Worm (Caenorhabditis elegans): ENCODE measurements around the gene F56D2.2.

- no peak for TF ChIP-seq ceh-100 (GFP tag; IDR thresholded peaks at IDR 0.05)
- peak; percentile 35 for TF ChIP-seq ZK185.1 (tag; optimal IDR thresholded peaks at IDR 0.05; ENCODE audit: poor library complexity, severe bottlenecking)
- TF ChIP-seq ama-1 (optimal IDR thresholded peaks at IDR 0.05) = no peak
- TF ChIP-seq ama-1 (GFP tag; optimal IDR thresholded peaks at IDR 0.05) = no peak
- peak; percentile 75 for TF ChIP-seq madf-6 (GFP tag; IDR thresholded peaks at IDR 0.05)
- TF ChIP-seq efl-1 (GFP tag; optimal IDR thresholded peaks at IDR 0.05) = peak; percentile 47
These were observed 34.2 kb downstream of the F56D2.2 start for ce11 chrIII:5621236-5621635.

Measured in whole organism, young adult.